Worm (Caenorhabditis elegans): ENCODE measurements around the gene F26G1.1.

DNA sequence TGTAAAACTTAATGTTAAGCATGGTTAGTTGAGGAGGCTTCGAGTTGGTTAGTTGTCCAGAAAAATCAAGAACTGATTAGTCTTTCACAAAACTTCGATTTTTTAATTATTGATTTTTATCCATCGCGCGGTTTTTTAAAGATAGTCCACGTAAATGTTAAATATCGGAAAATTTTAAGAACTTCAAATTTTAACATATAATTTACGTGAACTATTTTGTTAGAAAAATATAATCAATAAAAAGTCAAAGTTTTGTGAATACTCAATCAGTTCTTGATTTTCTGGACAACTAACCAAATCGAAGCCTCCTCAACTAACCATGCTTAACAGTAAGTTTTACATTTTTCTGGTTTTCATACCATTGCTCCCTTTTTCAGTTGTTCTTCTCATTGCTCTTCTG is 43.3 kb downstream of the F26G1.1 start, which contains the start of the genes C33F10.11 and C33F10.1:
- no peak for TF ChIP-seq ama-1 (optimal IDR thresholded peaks at IDR 0.05)
- TF ChIP-seq tra-4 (tag; optimal IDR thresholded peaks at IDR 0.05) = no peak
- TF ChIP-seq ets-7 (tag; optimal IDR thresholded peaks at IDR 0.05) = no peak
- no peak for TF ChIP-seq ceh-36 (tag; optimal IDR thresholded peaks at IDR 0.05)
- TF ChIP-seq flt-1 (GFP tag; IDR thresholded peaks at IDR 0.05) = no peak
- TF ChIP-seq F13C5.2 (tag; optimal IDR thresholded peaks at IDR 0.05) = no peak
- TF ChIP-seq pes-1 (GFP tag; IDR thresholded peaks at IDR 0.05) = no peak
- TF ChIP-seq hmg-4 (GFP tag; optimal IDR thresholded peaks at IDR 0.05) = no peak
- TF ChIP-seq B0310.2 (tag; optimal IDR thresholded peaks at IDR 0.05) = no peak
